Worm (Caenorhabditis elegans) whole organism, young adult: ENCODE data around the gene pmk-3.

ENCODE experiments used
- F39B2.1 ChIP-seq: fragments of 200-800 bp; sonication (Bioruptor generic); IDR thresholded peaks from 2 replicates; pipeline ENCODE4 v1.3.6; 2022; ENCODE audit warnings: missing genetic modification reagents, missing genetic modification characterization, missing compliant biosample characterization
- F57C9.4 ChIP-seq: sonication (generic microtip); optimal IDR thresholded peaks from 2 replicates; lab custom pipeline; 2017; ENCODE audit warnings: mild to moderate bottlenecking, missing genetic modification characterization, missing compliant biosample characterization
- K11D2.4 ChIP-seq: fragments of 200-800 bp; sonication (Bioruptor generic); IDR thresholded peaks from 2 replicates; pipeline ENCODE4 v1.3.6; 2022; ENCODE audit warnings: missing genetic modification reagents, missing genetic modification characterization, missing compliant biosample characterization
- Y67H2A.10 ChIP-seq: fragments of 200-800 bp; sonication (Bioruptor generic); conservative IDR thresholded peaks from 2 replicates; pipeline ENCODE4 v1.3.6; 2022; ENCODE audit warnings: missing genetic modification reagents, missing genetic modification characterization, missing compliant biosample characterization
- efl-1 ChIP-seq: fragments of 150-350 bp; optimal IDR thresholded peaks from 2 replicates; lab custom pipeline; 2014; ENCODE audit warnings: missing biosample characterization, missing genetic modification reagents, missing genetic modification characterization
- ets-4 ChIP-seq: fragments of 200-800 bp; sonication (Bioruptor generic); optimal IDR thresholded peaks from 2 replicates; lab custom pipeline; 2018; ENCODE audit warnings: mild to moderate bottlenecking, missing genetic modification characterization, missing compliant biosample characterization
- hrde-1 ChIP-seq: sonication (generic microtip); optimal IDR thresholded peaks from 2 replicates; lab custom pipeline; 2016; ENCODE audit warnings: missing genetic modification characterization, mild to moderate bottlenecking, missing compliant biosample characterization, moderate library complexity, missing genotype, missing genetic modification reagents, borderline replicate concordance
- madf-6 ChIP-seq: fragments of 200-800 bp; sonication (Bioruptor generic); IDR thresholded peaks from 2 replicates; pipeline ENCODE4 v1.3.6; 2022; ENCODE audit warnings: missing genetic modification reagents, missing genetic modification characterization, missing compliant biosample characterization
- nhr-80 ChIP-seq: sonication (generic microtip); optimal IDR thresholded peaks from 2 replicates; lab custom pipeline; 2016; ENCODE audit warnings: missing genetic modification characterization, missing compliant biosample characterization
- pha-4 ChIP-seq: fragments of 150-350 bp; sonication (generic microtip); optimal IDR thresholded peaks from 2 replicates; lab custom pipeline; 2014; ENCODE audit warnings: missing biosample characterization, missing genetic modification reagents, missing genetic modification characterization
- sea-2 ChIP-seq: fragments of 200-800 bp; sonication (Bioruptor generic); IDR thresholded peaks from 2 replicates; pipeline ENCODE4 v1.3.6; 2022; ENCODE audit warnings: missing genetic modification characterization, missing compliant biosample characterization
- tbp1 ChIP-seq: fragments of 200-800 bp; sonication (Bioruptor generic); optimal IDR thresholded peaks from 2 replicates; lab custom pipeline; 2018; ENCODE audit warnings: mild to moderate bottlenecking, missing genetic modification characterization, missing compliant biosample characterization
- xnd-1 ChIP-seq: sonication (generic microtip); optimal IDR thresholded peaks from 2 replicates; lab custom pipeline; 2016; ENCODE audit warnings: missing genotype, missing genetic modification reagents, missing genetic modification characterization, missing compliant biosample characterization

DNA sequence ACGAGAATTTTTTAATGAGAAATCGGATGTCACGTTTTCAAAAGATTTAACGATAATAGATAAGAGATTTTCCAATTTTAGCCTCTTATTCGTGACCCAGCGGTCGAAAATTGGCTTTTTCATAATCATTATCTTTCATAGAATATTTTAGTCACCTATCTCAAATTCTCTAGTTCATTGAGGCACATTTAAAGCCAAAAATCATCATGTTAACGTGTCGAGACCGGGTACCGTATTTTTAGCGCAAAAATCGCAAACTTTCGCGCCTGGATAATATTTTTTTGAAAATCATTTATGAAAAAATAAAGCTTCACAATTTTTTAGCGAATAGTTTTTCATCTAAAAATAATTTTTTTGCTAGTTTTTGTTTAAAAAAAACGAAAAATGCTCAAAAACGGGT is 26.9 kb downstream of the pmk-3 start, which contains the start of gene B0218.7:
- TF ChIP-seq hrde-1 (tag; lab: Kevin White, UChicago), result no peak
- no peak for TF ChIP-seq xnd-1 (tag; lab: Kevin White, UChicago)
- no peak for TF ChIP-seq F39B2.1
- TF ChIP-seq nhr-80 (tag; lab: Kevin White, UChicago), result no peak
- TF ChIP-seq ets-4 (GFP tag; lab: Kevin White, UChicago), result no peak
- no peak for TF ChIP-seq pha-4
- TF ChIP-seq efl-1 (GFP tag; lab: Kevin White, UChicago), result no peak
- no peak for TF ChIP-seq Y67H2A.10 (GFP tag; lab: Robert Waterston, UW)
- no peak for TF ChIP-seq tbp1
- no peak for TF ChIP-seq madf-6 (GFP tag; lab: Robert Waterston, UW)
- TF ChIP-seq sea-2 (GFP tag; lab: Robert Waterston, UW), result no peak
- TF ChIP-seq F57C9.4 (tag; lab: Kevin White, UChicago), result no peak
- TF ChIP-seq K11D2.4 (GFP tag; lab: Robert Waterston, UW), result no peak
